Worm (Caenorhabditis elegans) whole organism, L1 larva: Measurements from ENCODE around the gene rsa-2.
A peak's percentile ranks its signal among the peaks of the same experiment; 100 is the strongest.

ENCODE experiments used
- C16A3.4 ChIP-seq: fragments of 150-350 bp; optimal IDR thresholded peaks from 2 replicates; lab custom pipeline; 2014; ENCODE audit warnings: missing biosample characterization, missing genetic modification characterization
- Y116A8C.19 ChIP-seq: sonication (generic microtip); optimal IDR thresholded peaks from 2 replicates; lab custom pipeline; 2016; ENCODE audit warnings: missing compliant biosample characterization, missing genetic modification characterization, borderline replicate concordance
- alr-1 ChIP-seq: fragments of 200-800 bp; sonication (Bioruptor generic); optimal IDR thresholded peaks from 2 replicates; lab custom pipeline; 2018; ENCODE audit warnings: borderline replicate concordance, mild to moderate bottlenecking, missing genetic modification characterization, missing compliant biosample characterization
- aly-2 ChIP-seq: fragments of 150-350 bp; optimal IDR thresholded peaks from 2 replicates; lab custom pipeline; 2014; ENCODE audit warnings: missing biosample characterization, missing genetic modification characterization
- ama-1 ChIP-seq: fragments of 150-350 bp; optimal IDR thresholded peaks from 2 replicates; lab custom pipeline; 2014
- blmp-1 ChIP-seq: fragments of 150-350 bp; optimal IDR thresholded peaks from 2 replicates; lab custom pipeline; 2014; ENCODE audit warnings: missing biosample characterization, missing genetic modification characterization
- ceh-63 ChIP-seq: fragments of 200-800 bp; sonication (Bioruptor generic); optimal IDR thresholded peaks from 2 replicates; lab custom pipeline; 2018; ENCODE audit warnings: mild to moderate bottlenecking, missing genetic modification characterization, missing compliant biosample characterization
- ceh-8 ChIP-seq: fragments of 200-800 bp; sonication (Bioruptor generic); optimal IDR thresholded peaks from 2 replicates; lab custom pipeline; 2018; ENCODE audit warnings: mild to moderate bottlenecking, missing genetic modification characterization, moderate library complexity, missing compliant biosample characterization
- ceh-88 ChIP-seq: fragments of 200-800 bp; sonication (Bioruptor generic); IDR thresholded peaks from 2 replicates; pipeline ENCODE4 v1.3.6; 2022; ENCODE audit warnings: missing genetic modification characterization, missing compliant biosample characterization
- ceh-90 ChIP-seq: sonication (generic microtip); optimal IDR thresholded peaks from 2 replicates; lab custom pipeline; 2016; ENCODE audit warnings: missing genetic modification characterization, missing compliant biosample characterization
- dpl-1 ChIP-seq, 3 experiments: fragments of 150-350 bp in 2 of 3; sonication (generic microtip) in 1 of 3; optimal IDR thresholded peaks; 2 replicates each; lab custom pipeline; 2014 to 2017; ENCODE audit warnings: missing biosample characterization in 3 of 3, missing genetic modification characterization in 3 of 3, missing genetic modification reagents in 3 of 3
- dsc-1 ChIP-seq: sonication (generic microtip); optimal IDR thresholded peaks from 2 replicates; lab custom pipeline; 2016; ENCODE audit warnings: mild to moderate bottlenecking, missing genetic modification characterization, missing compliant biosample characterization
- efl-3 ChIP-seq: fragments of 200-800 bp; sonication (Bioruptor generic); optimal IDR thresholded peaks from 2 replicates; lab custom pipeline; 2018; ENCODE audit warnings: mild to moderate bottlenecking, missing genetic modification characterization, missing compliant biosample characterization
- ets-5 ChIP-seq: fragments of 200-800 bp; sonication (Bioruptor generic); IDR thresholded peaks from 2 replicates; pipeline ENCODE4 v1.3.6; 2022; ENCODE audit warnings: missing genetic modification characterization, missing compliant biosample characterization
- fkh-10 ChIP-seq: sonication (generic microtip); optimal IDR thresholded peaks from 2 replicates; lab custom pipeline; 2017; ENCODE audit warnings: missing biosample characterization, missing genetic modification reagents, missing genetic modification characterization
- fkh-8 ChIP-seq: sonication (generic microtip); optimal IDR thresholded peaks from 2 replicates; lab custom pipeline; 2016; ENCODE audit warnings: mild to moderate bottlenecking, missing genetic modification characterization, missing compliant biosample characterization
- hpl-2 ChIP-seq: fragments of 150-350 bp; optimal IDR thresholded peaks from 2 replicates; lab custom pipeline; 2014; ENCODE audit warnings: missing biosample characterization, missing genetic modification reagents, missing genetic modification characterization
- lin-13 ChIP-seq: fragments of 150-350 bp; optimal IDR thresholded peaks from 2 replicates; lab custom pipeline; 2014; ENCODE audit warnings: missing biosample characterization, missing genetic modification reagents, missing genetic modification characterization
- lin-39 ChIP-seq: fragments of 150-350 bp; optimal IDR thresholded peaks from 2 replicates; lab custom pipeline; 2014; ENCODE audit warnings: missing biosample characterization, missing genetic modification reagents, missing genetic modification characterization
- lir-3 ChIP-seq: sonication (generic microtip); optimal IDR thresholded peaks from 2 replicates; lab custom pipeline; 2016; ENCODE audit warnings: mild to moderate bottlenecking, missing genetic modification characterization, moderate library complexity, missing compliant biosample characterization; ENCODE audit not compliant: poor library complexity
- lsy-2 ChIP-seq, 2 experiments: fragments of 150-350 bp; optimal IDR thresholded peaks; 2 replicates each; lab custom pipeline; 2014; ENCODE audit warnings: missing biosample characterization in 2 of 2, missing genetic modification characterization in 2 of 2
- mab-9 ChIP-seq: fragments of 200-800 bp; sonication (Bioruptor generic); IDR thresholded peaks from 2 replicates; pipeline ENCODE4 v1.3.6; 2022; ENCODE audit warnings: missing genetic modification reagents, missing genetic modification characterization, missing compliant biosample characterization
- mdl-1 ChIP-seq, 2 experiments: fragments of 150-350 bp; optimal IDR thresholded peaks; 2 replicates each; lab custom pipeline; 2014 to 2017; ENCODE audit warnings: missing biosample characterization in 2 of 2, missing genetic modification characterization in 2 of 2, inconsistent platforms in 1 of 2
- mef-2 ChIP-seq: fragments of 150-350 bp; optimal IDR thresholded peaks from 2 replicates; lab custom pipeline; 2014; ENCODE audit warnings: missing biosample characterization, missing genetic modification characterization
- mep-1 ChIP-seq: fragments of 150-350 bp; optimal IDR thresholded peaks from 2 replicates; lab custom pipeline; 2014; ENCODE audit warnings: missing biosample characterization, missing genetic modification characterization
- nhr-11 ChIP-seq: fragments of 150-350 bp; optimal IDR thresholded peaks from 2 replicates; lab custom pipeline; 2014; ENCODE audit warnings: missing biosample characterization, missing genetic modification characterization
- nhr-19 ChIP-seq: fragments of 200-800 bp; sonication (Bioruptor generic); conservative IDR thresholded peaks from 2 replicates; pipeline ENCODE4 v1.3.6; 2022; ENCODE audit warnings: missing genetic modification characterization, missing compliant biosample characterization
- nhr-28 ChIP-seq: fragments of 150-350 bp; optimal IDR thresholded peaks from 2 replicates; lab custom pipeline; 2014; ENCODE audit warnings: missing biosample characterization, missing genetic modification characterization
- nhr-71 ChIP-seq: sonication (generic microtip); optimal IDR thresholded peaks from 2 replicates; lab custom pipeline; 2016; ENCODE audit warnings: mild to moderate bottlenecking, missing genetic modification characterization, moderate library complexity, missing compliant biosample characterization
- nhr-76 ChIP-seq: sonication (generic microtip); optimal IDR thresholded peaks from 2 replicates; lab custom pipeline; 2017; ENCODE audit warnings: missing biosample characterization, missing genetic modification characterization
- nhr-84 ChIP-seq: sonication (generic microtip); optimal IDR thresholded peaks from 2 replicates; lab custom pipeline; 2017; ENCODE audit warnings: missing biosample characterization, missing genetic modification characterization
- nhr-85 ChIP-seq: sonication (generic microtip); peaks from one replicate; lab custom pipeline; 2016; ENCODE audit warnings: missing genetic modification characterization, inconsistent platforms, missing compliant biosample characterization
- nhr-90 ChIP-seq: sonication (generic microtip); optimal IDR thresholded peaks from 2 replicates; lab custom pipeline; 2016; ENCODE audit warnings: mild to moderate bottlenecking, missing genetic modification characterization, missing compliant biosample characterization; ENCODE audit not compliant: poor library complexity
- pax-3 ChIP-seq: fragments of 200-800 bp; sonication (Bioruptor generic); optimal IDR thresholded peaks from 2 replicates; lab custom pipeline; 2018; ENCODE audit warnings: mild to moderate bottlenecking, missing genetic modification characterization, moderate library complexity, missing compliant biosample characterization
- skn-1 ChIP-seq: fragments of 150-350 bp; optimal IDR thresholded peaks from 2 replicates; lab custom pipeline; 2014; ENCODE audit warnings: missing biosample characterization, missing genetic modification characterization
- snpc-4 ChIP-seq: fragments of 150-350 bp; optimal IDR thresholded peaks from 2 replicates; lab custom pipeline; 2014; ENCODE audit warnings: missing biosample characterization, missing genetic modification characterization
- snu-23 ChIP-seq: sonication (generic microtip); optimal IDR thresholded peaks from 2 replicates; lab custom pipeline; 2016; ENCODE audit warnings: missing genetic modification characterization, missing compliant biosample characterization
- tlp-1 ChIP-seq: fragments of 150-350 bp; optimal IDR thresholded peaks from 2 replicates; lab custom pipeline; 2014; ENCODE audit warnings: missing biosample characterization, missing genetic modification characterization
- unc-130 ChIP-seq: fragments of 150-350 bp; optimal IDR thresholded peaks from 2 replicates; lab custom pipeline; 2017; ENCODE audit warnings: missing biosample characterization, missing genetic modification characterization, inconsistent platforms
- unc-30 ChIP-seq: sonication (generic microtip); optimal IDR thresholded peaks from 2 replicates; lab custom pipeline; 2017; ENCODE audit warnings: missing biosample characterization, missing genetic modification characterization
- unc-62 ChIP-seq: fragments of 150-350 bp; optimal IDR thresholded peaks from 2 replicates; lab custom pipeline; 2014; ENCODE audit warnings: missing biosample characterization, missing genetic modification reagents, missing genetic modification characterization
- unc-98 ChIP-seq: fragments of 200-800 bp; sonication (Bioruptor generic); IDR thresholded peaks from 2 replicates; pipeline ENCODE4 v1.3.6; 2022; ENCODE audit warnings: missing genetic modification characterization, missing compliant biosample characterization
- xbp-1 ChIP-seq: sonication (generic microtip); optimal IDR thresholded peaks from 2 replicates; lab custom pipeline; 2016; ENCODE audit warnings: missing genetic modification characterization, missing compliant biosample characterization
- zag-1 ChIP-seq: fragments of 150-350 bp; optimal IDR thresholded peaks from 2 replicates; lab custom pipeline; 2014; ENCODE audit warnings: missing biosample characterization, missing genetic modification characterization
- zip-4 ChIP-seq: fragments of 200-800 bp; sonication (Bioruptor generic); optimal IDR thresholded peaks from 2 replicates; lab custom pipeline; 2018; ENCODE audit warnings: mild to moderate bottlenecking, missing genetic modification characterization, moderate library complexity, missing compliant biosample characterization
- ztf-4 ChIP-seq: fragments of 150-350 bp; optimal IDR thresholded peaks from 2 replicates; lab custom pipeline; 2014; ENCODE audit warnings: missing biosample characterization, missing genetic modification characterization

Gene rsa-2

ce11 chrIII:11039250-11039649 lies 24.0 kb upstream of the rsa-2 start (continued):
- TF ChIP-seq Y116A8C.19 (tag; lab: Kevin White, UChicago) (no peak), blmp-1 (no peak), nhr-90 (tag; lab: Kevin White, UChicago) (no peak), aly-2 (tag; lab: Kevin White, UChicago) (no peak), xbp-1 (tag; lab: Kevin White, UChicago) (no peak), ceh-88 (GFP tag; lab: Robert Waterston, UW) (no peak), alr-1 (tag; lab: Kevin White, UChicago) (no peak), nhr-85 (tag; lab: Kevin White, UChicago) (no peak), efl-3 (GFP tag; lab: Kevin White, UChicago) (no peak), zag-1 (no peak), ceh-8 (GFP tag; lab: Kevin White, UChicago) (no peak), mep-1 (tag; lab: Kevin White, UChicago) (peak; percentile 54), tlp-1 (no peak), nhr-28 (tag; lab: Kevin White, UChicago) (no peak), unc-30 (tag; lab: Kevin White, UChicago) (no peak), pax-3 (tag; lab: Kevin White, UChicago) (no peak), unc-130 (no peak), snu-23 (GFP tag; lab: Kevin White, UChicago) (peak; percentile 45), nhr-19 (no peak), snpc-4 (tag; lab: Kevin White, UChicago) (no peak), skn-1 (tag; lab: Kevin White, UChicago) (peak; percentile 73), mab-9 (no peak), ceh-90 (tag; lab: Kevin White, UChicago) (no peak), lin-13 (GFP tag; lab: Kevin White, UChicago) (no peak), mef-2 (tag; lab: Kevin White, UChicago) (no peak), nhr-84 (tag; lab: Kevin White, UChicago) (no peak), unc-62 (GFP tag; lab: Kevin White, UChicago) (no peak), lin-39 (tag; lab: Kevin White, UChicago) (no peak), lir-3 (no peak), unc-98 (GFP tag; lab: Robert Waterston, UW) (no peak), hpl-2 (GFP tag; lab: Kevin White, UChicago) (no peak), dsc-1 (no peak), ztf-4 (tag; lab: Kevin White, UChicago) (no peak), zip-4 (GFP tag; lab: Kevin White, UChicago) (no peak), ama-1 (no peak), fkh-8 (tag; lab: Kevin White, UChicago) (peak; percentile 28), nhr-11 (tag; lab: Kevin White, UChicago) (no peak), mdl-1 (tag; optimal IDR thresholded peaks at IDR 0.05; lab: Kevin White, UChicago) (no peak), ets-5 (no peak), ceh-63 (no peak), nhr-71 (tag; lab: Kevin White, UChicago) (no peak), lsy-2 (tag; optimal IDR thresholded peaks at IDR 0.05; lab: Kevin White, UChicago) (peak; percentile 16 to 79), dpl-1 (GFP tag; optimal IDR thresholded peaks at IDR 0.05; lab: Kevin White, UChicago) (peak in 1 of 3 experiments; percentile 63), C16A3.4 (tag; lab: Kevin White, UChicago) (peak; percentile 38), nhr-76 (tag; lab: Kevin White, UChicago) (no peak), fkh-10 (GFP tag; lab: Kevin White, UChicago) (no peak)
